Worm (Caenorhabditis elegans): ENCODE measurements around the gene rbmx-2.

Gene rbmx-2

DNA sequence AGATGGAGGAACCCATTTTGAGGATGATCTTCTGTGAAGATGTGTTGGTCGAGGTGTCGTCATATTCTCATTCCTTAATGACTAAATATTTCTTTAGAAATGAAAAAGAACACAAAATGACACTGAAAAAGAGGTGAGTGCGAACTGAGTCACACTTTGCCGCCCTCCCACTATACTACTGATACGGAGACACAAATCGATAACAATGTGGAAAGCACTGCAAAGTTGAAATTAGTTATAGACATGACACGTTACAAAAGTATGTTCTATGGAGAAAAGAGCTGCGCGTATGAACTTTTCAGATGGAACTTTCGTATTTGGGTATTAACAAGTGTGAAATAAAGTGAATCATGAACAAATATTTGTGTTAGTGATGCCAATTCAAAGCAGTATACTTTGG is 47.4 kb upstream of the rbmx-2 start, which contains the start of gene tat-4:
Gene tat-4 (minus strand): TSS at position 117 of the 400 bp plus-strand sequence.
- TF ChIP-seq ceh-88 (GFP tag; IDR thresholded peaks at IDR 0.05): no peak
- no peak for TF ChIP-seq elt-3 (tag; optimal IDR thresholded peaks at IDR 0.05)
- TF ChIP-seq pax-3 (tag; optimal IDR thresholded peaks at IDR 0.05): no peak
- TF ChIP-seq lin-35 (GFP tag; optimal IDR thresholded peaks at IDR 0.05): peak in 1 of 2 experiments; percentile 26
- TF ChIP-seq efl-3 (GFP tag; optimal IDR thresholded peaks at IDR 0.05): no peak

DNA sequence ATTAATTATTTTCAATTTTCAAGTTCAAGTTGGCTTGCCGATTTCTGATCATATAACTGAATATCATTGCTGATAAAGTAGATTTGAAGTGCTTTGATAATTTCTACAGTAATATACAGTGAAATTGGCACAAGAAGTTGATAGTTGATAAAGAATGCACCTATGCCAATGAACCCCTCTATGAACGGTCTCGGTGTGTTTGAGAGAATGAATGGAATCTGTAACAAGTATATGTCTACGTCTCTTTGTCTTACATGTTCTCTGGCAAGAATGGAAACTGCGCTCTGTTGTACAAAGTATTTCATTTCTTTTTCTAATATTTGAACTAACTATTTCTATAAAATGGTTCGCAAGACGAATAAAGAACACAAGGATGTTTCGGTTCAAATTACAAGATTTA is 45.0 kb upstream of the rbmx-2 start, which contains the start of gene T24H7.8:
Gene T24H7.8 (plus strand): TSS at position 301 of the 400 bp plus-strand sequence.
- TF ChIP-seq fkh-10 (GFP tag; optimal IDR thresholded peaks at IDR 0.05): no peak
- no peak for TF ChIP-seq elt-3 (tag; optimal IDR thresholded peaks at IDR 0.05)
- no peak for TF ChIP-seq ceh-63 (GFP tag; optimal IDR thresholded peaks at IDR 0.05)
- TF ChIP-seq mdl-1 (tag; optimal IDR thresholded peaks at IDR 0.05): no peak
- TF ChIP-seq mep-1 (tag; optimal IDR thresholded peaks at IDR 0.05): no peak
- TF ChIP-seq aly-2 (tag; optimal IDR thresholded peaks at IDR 0.05): no peak
- TF ChIP-seq efl-1 (optimal IDR thresholded peaks at IDR 0.05): no peak
- no peak for TF ChIP-seq efl-1 (GFP tag; optimal IDR thresholded peaks at IDR 0.05 in 1 of 2)
- TF ChIP-seq alr-1 (tag; optimal IDR thresholded peaks at IDR 0.05; ENCODE audit: borderline replicate concordance): no peak
- no peak for TF ChIP-seq elt-2 (tag; optimal IDR thresholded peaks at IDR 0.05)
- TF ChIP-seq nhr-19 (GFP tag; conservative IDR thresholded peaks at IDR 0.05): no peak
- TF ChIP-seq sup-37 (GFP tag; optimal IDR thresholded peaks at IDR 0.05): no peak
- TF ChIP-seq sptf-1 (tag; optimal IDR thresholded peaks at IDR 0.05): no peak
- no peak for TF ChIP-seq xbp-1 (tag; optimal IDR thresholded peaks at IDR 0.05)
- no peak for TF ChIP-seq C34B4.2 (tag; optimal IDR thresholded peaks at IDR 0.05)
- TF ChIP-seq aha-1 (tag; optimal IDR thresholded peaks at IDR 0.05): no peak
- no peak for TF ChIP-seq irx-1 (tag; optimal IDR thresholded peaks at IDR 0.05)
- no peak for TF ChIP-seq nhr-84 (tag; optimal IDR thresholded peaks at IDR 0.05)
- no peak for TF ChIP-seq mef-2 (tag; optimal IDR thresholded peaks at IDR 0.05)
- no peak for TF ChIP-seq fos-1 (tag; optimal IDR thresholded peaks at IDR 0.05)
- no peak for TF ChIP-seq ceh-82 (tag; optimal IDR thresholded peaks at IDR 0.05)

DNA sequence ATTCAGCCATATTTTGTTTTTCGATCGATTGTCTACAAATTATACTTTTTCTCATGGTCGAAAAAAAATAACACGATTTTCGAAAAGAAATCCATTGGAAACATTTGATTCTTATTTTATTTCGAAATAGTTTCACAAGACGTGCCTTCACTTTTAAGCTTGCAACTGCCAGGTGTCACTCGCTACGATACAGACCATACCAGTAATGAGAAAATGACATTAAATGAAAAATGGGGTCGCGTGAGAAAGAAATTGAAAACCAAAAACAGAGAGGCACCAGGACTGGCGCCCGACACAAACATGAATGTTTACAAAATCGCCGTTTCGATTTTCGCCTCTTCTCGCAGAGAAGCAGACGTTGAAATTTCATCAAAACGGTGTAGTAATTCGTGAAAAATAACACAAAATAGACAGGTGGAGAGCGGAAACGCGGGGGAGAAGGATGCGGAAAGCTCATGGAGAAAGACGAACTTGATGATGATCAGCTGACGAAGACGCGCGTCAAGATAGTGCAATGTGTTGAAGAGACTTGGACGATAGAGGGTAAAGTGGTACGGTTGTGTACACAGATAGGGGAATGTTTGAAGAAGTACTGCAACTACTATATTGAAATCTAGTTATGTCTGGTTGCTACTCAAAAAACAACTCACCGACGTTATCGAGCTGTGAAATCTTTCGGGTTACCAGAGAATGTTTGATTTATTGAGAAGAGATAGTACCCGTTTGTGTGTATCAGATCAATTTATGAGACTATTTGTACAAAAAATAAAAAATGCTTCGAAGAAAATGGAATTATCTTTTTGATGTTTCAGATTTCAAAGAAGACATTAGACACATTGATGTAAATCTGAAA is 39.6 kb upstream of the rbmx-2 start:
- TF ChIP-seq elt-3 (tag; optimal IDR thresholded peaks at IDR 0.05): peak in 1 of 6 experiments; percentile 35
- TF ChIP-seq nhr-85 (tag): peak; percentile 83
- TF ChIP-seq snu-23 (GFP tag; optimal IDR thresholded peaks at IDR 0.05): peak; percentile 6
- peak; percentile 54 for TF ChIP-seq lin-14 (GFP tag; optimal IDR thresholded peaks at IDR 0.05)
- no peak for TF ChIP-seq egl-27 (tag; optimal IDR thresholded peaks at IDR 0.05)
- peak in 1 of 2 experiments; percentile 45 for TF ChIP-seq lin-35 (GFP tag; optimal IDR thresholded peaks at IDR 0.05)
- peak; percentile 19 for TF ChIP-seq nhr-71 (tag; optimal IDR thresholded peaks at IDR 0.05)
- peak in 1 of 3 experiments; percentile 3 for TF ChIP-seq dpl-1 (GFP tag; optimal IDR thresholded peaks at IDR 0.05)
- TF ChIP-seq nhr-76 (tag; optimal IDR thresholded peaks at IDR 0.05): no peak
- peak; percentile 25 for TF ChIP-seq nhr-20 (tag; optimal IDR thresholded peaks at IDR 0.05)
- TF ChIP-seq lsy-2 (tag; optimal IDR thresholded peaks at IDR 0.05): peak in 1 of 2 experiments; percentile 30
- no peak for TF ChIP-seq efl-1 (optimal IDR thresholded peaks at IDR 0.05)
- TF ChIP-seq efl-1 (GFP tag; optimal IDR thresholded peaks at IDR 0.05 in 1 of 2): peak in 1 of 2 experiments; percentile 47
- TF ChIP-seq mep-1 (tag; optimal IDR thresholded peaks at IDR 0.05): no peak
- peak; percentile 78 for TF ChIP-seq blmp-1 (tag; optimal IDR thresholded peaks at IDR 0.05)
- no peak for TF ChIP-seq ama-1 (optimal IDR thresholded peaks at IDR 0.05)

All from whole organism, L1 larva.